Fruit fly (Drosophila melanogaster): ENCODE measurements around the gene Meics.
A peak's percentile ranks its signal among the peaks of the same experiment; 100 is the strongest.

Meics gene

DNA sequence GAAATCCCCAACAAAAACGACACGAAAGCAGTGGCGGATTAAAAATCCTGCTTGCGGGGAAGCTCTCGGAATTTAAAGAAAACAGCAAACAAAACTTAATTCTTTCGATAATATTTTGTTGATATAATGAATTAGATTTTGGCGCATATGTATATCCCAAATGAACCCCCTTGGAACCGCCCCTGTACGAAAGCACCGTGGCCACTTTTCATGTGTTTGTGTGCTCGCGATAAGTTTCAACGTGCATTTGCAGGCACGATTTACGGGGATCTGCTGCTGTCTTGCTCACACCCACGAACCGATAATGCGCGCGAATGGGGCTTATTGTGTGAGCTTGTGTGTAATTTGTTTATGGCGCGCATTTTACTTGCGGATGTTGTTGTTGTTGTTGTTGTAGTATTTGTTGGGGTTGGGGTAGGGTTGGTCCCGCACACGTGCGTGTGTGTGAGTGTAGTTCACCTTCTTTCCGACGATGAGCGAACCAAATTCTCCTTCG lies 40.5 kb upstream of the Meics start (continued):
- TF ChIP-seq Chrac-16 (GFP tag; optimal IDR thresholded peaks at IDR 0.05): peak; percentile 94
- peak; percentile 6 to 59 for TF ChIP-seq insv (GFP tag; optimal IDR thresholded peaks at IDR 0.05)
- TF ChIP-seq H2.0 (GFP tag; IDR thresholded peaks at IDR 0.05): peak; percentile 97
- peak; percentile 98 for TF ChIP-seq CG15269 (tag; optimal IDR thresholded peaks at IDR 0.05)
- TF ChIP-seq CG6854 (GFP tag; optimal IDR thresholded peaks at IDR 0.05): peak; percentile 87
- peak; percentile 76 for TF ChIP-seq CG18262 (tag; optimal IDR thresholded peaks at IDR 0.05)
- peak; percentile 80 for TF ChIP-seq btn (GFP tag; optimal IDR thresholded peaks at IDR 0.05)
- TF ChIP-seq maf-S (GFP tag; optimal IDR thresholded peaks at IDR 0.05): peak; percentile 92
- TF ChIP-seq Rfx (GFP tag; IDR thresholded peaks at IDR 0.05): peak; percentile 94
- peak; percentile 94 for TF ChIP-seq CG4820 (GFP tag; optimal IDR thresholded peaks at IDR 0.05)
- TF ChIP-seq CG12391 (tag; optimal IDR thresholded peaks at IDR 0.05): peak; percentile 94
- peak; percentile 91 for TF ChIP-seq CG11247 (GFP tag; IDR thresholded peaks at IDR 0.05)
- TF ChIP-seq Hr39 (optimal IDR thresholded peaks at IDR 0.05): no peak
- TF ChIP-seq pnt (GFP tag; optimal IDR thresholded peaks at IDR 0.05): peak; percentile 95
- TF ChIP-seq CG7372 (GFP tag; IDR thresholded peaks at IDR 0.05): peak; percentile 92
- peak; percentile 78 for TF ChIP-seq gt (GFP tag; IDR thresholded peaks at IDR 0.05)
- peak; percentile 98 for TF ChIP-seq Sox102F (GFP tag; optimal IDR thresholded peaks at IDR 0.05)
- TF ChIP-seq CG12744 (GFP tag; optimal IDR thresholded peaks at IDR 0.05): peak; percentile 83
- peak; percentile 96 for TF ChIP-seq pum (GFP tag; optimal IDR thresholded peaks at IDR 0.05)
- TF ChIP-seq hbn (GFP tag; IDR thresholded peaks at IDR 0.05; ENCODE audit: partially characterized antibody): no peak
- TF ChIP-seq Hand (GFP tag; optimal IDR thresholded peaks at IDR 0.05): peak; percentile 76
- TF ChIP-seq tna (GFP tag; IDR thresholded peaks at IDR 0.05; ENCODE audit: partially characterized antibody): no peak
- TF ChIP-seq emc (GFP tag; optimal IDR thresholded peaks at IDR 0.05): peak; percentile 89
- TF ChIP-seq ssp (GFP tag; IDR thresholded peaks at IDR 0.05): peak; percentile 80
- 0 out of 2 replicates have a peak, but pooled peaks have one; percentile 25 for TF ChIP-seq unc-4 (GFP tag; IDR thresholded peaks at IDR 0.05; ENCODE audit: partially characterized antibody)
- TF ChIP-seq CG13424 (tag; optimal IDR thresholded peaks at IDR 0.05): peak; percentile 97
- peak; percentile 95 for TF ChIP-seq CG9727 (GFP tag; optimal IDR thresholded peaks at IDR 0.05)
- peak; percentile 97 for TF ChIP-seq CG2120 (GFP tag; optimal IDR thresholded peaks at IDR 0.05)
- peak; percentile 86 for TF ChIP-seq Myb (GFP tag; optimal IDR thresholded peaks at IDR 0.05)
- TF ChIP-seq CG1529 (GFP tag; optimal IDR thresholded peaks at IDR 0.05): peak; percentile 91
- TF ChIP-seq amos (GFP tag; IDR thresholded peaks at IDR 0.05; ENCODE audit: partially characterized antibody): peak; percentile 23; the same call in 1 of the 2 replicates
- peak; percentile 76; the same call in 1 of the 2 replicates for TF ChIP-seq al (GFP tag; IDR thresholded peaks at IDR 0.05)
- TF ChIP-seq crp (GFP tag; optimal IDR thresholded peaks at IDR 0.05): peak in 1 of 2 experiments; percentile 63
- peak; percentile 79 for TF ChIP-seq CG2712 (tag; optimal IDR thresholded peaks at IDR 0.05)
- peak; percentile 92 for TF ChIP-seq cg (GFP tag; optimal IDR thresholded peaks at IDR 0.05)
- peak; percentile 94 for TF ChIP-seq Side (GFP tag; optimal IDR thresholded peaks at IDR 0.05)
- TF ChIP-seq CG3995 (GFP tag; optimal IDR thresholded peaks at IDR 0.05): peak; percentile 65
- no peak for TF ChIP-seq tio (GFP tag; optimal IDR thresholded peaks at IDR 0.05)
- peak; percentile 84 for TF ChIP-seq CG6683 (GFP tag; optimal IDR thresholded peaks at IDR 0.05)
- TF ChIP-seq CG15073 (GFP tag; optimal IDR thresholded peaks at IDR 0.05): peak; percentile 75
- peak; percentile 96 for TF ChIP-seq CG17361 (GFP tag; IDR thresholded peaks at IDR 0.05)
- no peak for TF ChIP-seq CG7963 (GFP tag; IDR thresholded peaks at IDR 0.05; ENCODE audit: partially characterized antibody)
- peak; percentile 94 for TF ChIP-seq Abd-B (GFP tag; optimal IDR thresholded peaks at IDR 0.05)
- peak; percentile 82 for TF ChIP-seq CG8359 (GFP tag; optimal IDR thresholded peaks at IDR 0.05; ENCODE audit: borderline replicate concordance)
- TF ChIP-seq CG10654 (GFP tag; optimal IDR thresholded peaks at IDR 0.05): peak; percentile 94
- TF ChIP-seq nmo (GFP tag; optimal IDR thresholded peaks at IDR 0.05): peak; percentile 96
- peak; percentile 95 to 96 for TF ChIP-seq chif (GFP tag; optimal IDR thresholded peaks at IDR 0.05)
- peak; percentile 94 for TF ChIP-seq pho (GFP tag; optimal IDR thresholded peaks at IDR 0.05)
- TF ChIP-seq so (GFP tag; IDR thresholded peaks at IDR 0.05): peak; percentile 95
- peak; percentile 90 for TF ChIP-seq CG8388 (GFP tag; optimal IDR thresholded peaks at IDR 0.05)

Measured in whole organism, embryonic.